Fruit fly (Drosophila melanogaster): ENCODE data around the gene CG10958.

CG10958 gene

DNA sequence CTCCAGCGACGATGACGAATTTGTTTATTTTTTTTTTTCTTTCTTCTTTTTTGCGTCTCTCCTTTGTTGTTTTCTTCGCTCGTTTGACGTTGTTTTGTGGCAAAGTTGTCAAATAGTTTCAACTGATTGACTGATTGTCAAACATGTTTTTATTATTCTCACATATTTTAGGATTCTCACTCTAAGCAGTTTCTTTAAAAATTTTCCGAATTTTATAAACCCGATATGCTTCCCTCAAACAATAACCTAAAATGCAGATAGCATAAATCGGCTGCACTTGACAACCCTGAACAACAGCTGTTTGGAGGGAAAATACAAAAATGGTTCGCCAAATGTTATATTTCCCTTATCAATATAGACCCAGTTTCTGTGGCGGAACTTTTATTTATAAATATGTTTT, 11.5 kb downstream of the CG10958 start, which contains the start of gene CG17982 (continued):
- no peak for TF ChIP-seq peb (GFP tag; IDR thresholded peaks at IDR 0.05)
- peak; percentile 47 for TF ChIP-seq cato (GFP tag; optimal IDR thresholded peaks at IDR 0.05; ENCODE audit: borderline replicate concordance)
- peak; percentile 80 for TF ChIP-seq ems (GFP tag; optimal IDR thresholded peaks at IDR 0.05)
- TF ChIP-seq yki (optimal IDR thresholded peaks at IDR 0.05): no peak
- TF ChIP-seq tna (GFP tag; IDR thresholded peaks at IDR 0.05; ENCODE audit: partially characterized antibody): no peak
- TF ChIP-seq cwo (GFP tag; optimal IDR thresholded peaks at IDR 0.05): peak; percentile 71
- peak; percentile 88 for TF ChIP-seq Side (GFP tag; optimal IDR thresholded peaks at IDR 0.05)
- peak; percentile 69 for TF ChIP-seq stwl (tag; optimal IDR thresholded peaks at IDR 0.05)
- peak; percentile 96 for TF ChIP-seq CG18262 (tag; optimal IDR thresholded peaks at IDR 0.05)
- peak; percentile 46 for TF ChIP-seq gfzf (GFP tag; optimal IDR thresholded peaks at IDR 0.05)
- TF ChIP-seq Vsx1 (GFP tag; optimal IDR thresholded peaks at IDR 0.05): no peak
- peak; percentile 87 for TF ChIP-seq nmo (GFP tag; optimal IDR thresholded peaks at IDR 0.05)
- TF ChIP-seq Opbp (GFP tag; IDR thresholded peaks at IDR 0.05; ENCODE audit: partially characterized antibody): no peak
- peak; percentile 83 for TF ChIP-seq CG34422 (GFP tag; IDR thresholded peaks at IDR 0.05)
- peak; percentile 47 for TF ChIP-seq CG16815 (GFP tag; optimal IDR thresholded peaks at IDR 0.05)
- TF ChIP-seq nerfin-1 (tag; optimal IDR thresholded peaks at IDR 0.05): peak; percentile 81
- peak; percentile 79 for TF ChIP-seq ATbp (GFP tag; optimal IDR thresholded peaks at IDR 0.05)
- TF ChIP-seq Dip3 (GFP tag; optimal IDR thresholded peaks at IDR 0.05): peak; percentile 84
- peak; percentile 69; the same call in 2 of the 3 replicates for TF ChIP-seq Optix (GFP tag; IDR thresholded peaks at IDR 0.05)
- TF ChIP-seq gsb (GFP tag; IDR thresholded peaks at IDR 0.05): peak; percentile 55
- TF ChIP-seq org-1 (GFP tag; optimal IDR thresholded peaks at IDR 0.05): peak; percentile 68
- peak; percentile 89 for TF ChIP-seq CG9817 (tag; optimal IDR thresholded peaks at IDR 0.05)
- peak; percentile 80 for TF ChIP-seq MBD-R2 (GFP tag; IDR thresholded peaks at IDR 0.05)
- no peak for TF ChIP-seq HLH4C (GFP tag; IDR thresholded peaks at IDR 0.05; ENCODE audit: partially characterized antibody)
- TF ChIP-seq Drgx (GFP tag; IDR thresholded peaks at IDR 0.05): peak; percentile 89
- no peak for TF ChIP-seq Dip2 (GFP tag; IDR thresholded peaks at IDR 0.05)
- TF ChIP-seq CG12942 (GFP tag; optimal IDR thresholded peaks at IDR 0.05): peak; percentile 80
- TF ChIP-seq zen2 (GFP tag; IDR thresholded peaks at IDR 0.05; ENCODE audit: partially characterized antibody): no peak
- TF ChIP-seq CG13894 (tag; optimal IDR thresholded peaks at IDR 0.05): peak; percentile 90
- TF ChIP-seq insv (GFP tag; optimal IDR thresholded peaks at IDR 0.05): peak in 1 of 2 experiments; percentile 61
- TF ChIP-seq maf-S (GFP tag; optimal IDR thresholded peaks at IDR 0.05): peak; percentile 80
- TF ChIP-seq ash1 (GFP tag; optimal IDR thresholded peaks at IDR 0.05): peak; percentile 40
- TF ChIP-seq NC2β (GFP tag; optimal IDR thresholded peaks at IDR 0.05): peak; percentile 80
- TF ChIP-seq Antp (GFP tag; optimal IDR thresholded peaks at IDR 0.05): peak; percentile 84
- TF ChIP-seq CG6854 (GFP tag; optimal IDR thresholded peaks at IDR 0.05): peak; percentile 43
- TF ChIP-seq CG14667 (GFP tag; IDR thresholded peaks at IDR 0.05): peak; percentile 44
- TF ChIP-seq CG5245 (GFP tag; optimal IDR thresholded peaks at IDR 0.05): peak; percentile 51
- peak; percentile 68; the same call in 1 of the 3 replicates for TF ChIP-seq CG3726 (GFP tag; IDR thresholded peaks at IDR 0.05)
- TF ChIP-seq Asciz (GFP tag; optimal IDR thresholded peaks at IDR 0.05): no peak
- no peak for TF ChIP-seq jing (GFP tag; optimal IDR thresholded peaks at IDR 0.05)
- TF ChIP-seq fd102C (GFP tag; optimal IDR thresholded peaks at IDR 0.05): no peak
- peak; percentile 62 for TF ChIP-seq pb (GFP tag; optimal IDR thresholded peaks at IDR 0.05)
- peak; percentile 88 for TF ChIP-seq Xbp1 (GFP tag; optimal IDR thresholded peaks at IDR 0.05)
- peak; percentile 64; the same call in 2 of the 3 replicates for TF ChIP-seq H15 (GFP tag; IDR thresholded peaks at IDR 0.05)
- no peak for TF ChIP-seq Doc3 (GFP tag; IDR thresholded peaks at IDR 0.05; ENCODE audit: partially characterized antibody)
- TF ChIP-seq H2.0 (GFP tag; IDR thresholded peaks at IDR 0.05): peak; percentile 79
- peak; percentile 83 for TF ChIP-seq CG9932 (GFP tag; IDR thresholded peaks at IDR 0.05)
- peak; percentile 71 for TF ChIP-seq klu (GFP tag; IDR thresholded peaks at IDR 0.05)
- peak; percentile 64 for TF ChIP-seq CG3163 (GFP tag; optimal IDR thresholded peaks at IDR 0.05)
- TF ChIP-seq dmrt11E (tag; optimal IDR thresholded peaks at IDR 0.05): peak; percentile 80
- TF ChIP-seq CG14965 (GFP tag; optimal IDR thresholded peaks at IDR 0.05; ENCODE audit: borderline replicate concordance): no peak

Measured in whole organism, embryonic.